Worm (Caenorhabditis elegans) whole organism, L1 larva: ENCODE measurements around the gene ZC239.3.

Source experiments
- C34B4.2 ChIP-seq: sonication (generic microtip); optimal IDR thresholded peaks from 2 replicates; lab custom pipeline; 2017; ENCODE audit warnings: mild to moderate bottlenecking, missing genetic modification characterization, missing compliant biosample characterization
- ama-1 ChIP-seq: fragments of 150-350 bp; optimal IDR thresholded peaks from 2 replicates; lab custom pipeline; 2014
- lin-15B ChIP-seq: fragments of 150-350 bp; sonication (generic microtip); optimal IDR thresholded peaks from 3 replicates; lab custom pipeline; 2014; ENCODE audit warnings: missing biosample characterization, missing genetic modification characterization
- lsy-2 ChIP-seq, 2 experiments: fragments of 150-350 bp; optimal IDR thresholded peaks; 2 replicates each; lab custom pipeline; 2014; ENCODE audit warnings: missing biosample characterization in 2 of 2, missing genetic modification characterization in 2 of 2

- TF ChIP-seq lin-15B (tag; lab: Kevin White, UChicago) (no peak), ama-1 (lab: Kevin White, UChicago) (no peak), lsy-2 (tag; optimal IDR thresholded peaks at IDR 0.05; lab: Kevin White, UChicago) (no peak), C34B4.2 (tag; lab: Kevin White, UChicago) (no peak)
Measured at ce11 chrII:3247556-3247955, 31.7 kb downstream of the ZC239.3 start.
